Fruit fly (Drosophila melanogaster) Kc167 (cell line): ENCODE data around the gene CG15528.
A peak's percentile ranks its signal among the peaks of the same experiment; 100 is the strongest.

Source experiments
- Myc ChIP-seq: fragments of >200 bp; optimal IDR thresholded peaks from 2 replicates; lab custom pipeline; 2017; ENCODE audit warnings: missing external identifiers
- Sin3A ChIP-seq: fragments of >200 bp; optimal IDR thresholded peaks from 2 replicates; lab custom pipeline; 2018; ENCODE audit warnings: missing external identifiers
- h ChIP-seq: fragments of >200 bp; optimal IDR thresholded peaks from 3 replicates; lab custom pipeline; 2018; ENCODE audit warnings: missing external identifiers
- insv ChIP-seq: fragments of >200 bp; optimal IDR thresholded peaks from 3 replicates; lab custom pipeline; 2018; ENCODE audit warnings: missing external identifiers
- psq ChIP-seq: fragments of >200 bp; optimal IDR thresholded peaks from 2 replicates; lab custom pipeline; 2017; ENCODE audit warnings: missing external identifiers
- ttk ChIP-seq: sonication (Bioruptor generic); optimal IDR thresholded peaks from 2 replicates; lab custom pipeline; 2017; ENCODE audit warnings: missing external identifiers

Gene CG15528

DNA sequence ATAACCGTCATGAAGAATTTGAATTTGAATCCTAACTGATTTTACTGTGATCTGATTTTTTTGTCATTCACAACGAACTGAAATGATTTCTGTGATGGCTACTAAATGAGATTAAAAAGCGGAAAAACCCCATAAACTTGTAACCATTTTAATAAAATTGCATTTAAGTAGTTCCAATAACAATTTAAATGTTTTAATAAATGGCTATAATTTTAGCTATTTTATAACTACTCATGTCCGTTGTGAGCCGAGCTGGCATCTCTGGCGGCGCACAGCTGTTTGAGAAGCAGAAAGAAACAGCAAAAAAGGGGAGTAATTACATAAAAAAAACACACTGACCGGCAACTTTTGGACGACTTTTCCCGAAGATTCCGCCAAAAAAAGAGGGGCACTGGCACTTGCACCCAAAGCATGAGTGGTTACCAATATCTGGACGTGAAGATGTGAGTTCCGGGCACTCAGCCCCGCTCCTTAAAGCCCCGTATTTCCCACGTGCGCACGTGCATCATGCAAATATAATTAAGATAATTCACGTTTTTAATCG, 4.8 kb upstream of the CG15528 start, which contains the start of the genes CG7950 and Rpp14a:
Gene CG7950, plus strand, starts transcription at position 268 of the 544 bp plus-strand sequence.
Gene Rpp14a, plus strand, starts transcription at position 268 of the 544 bp plus-strand sequence.
- TF ChIP-seq insv (lab: Kevin White, UChicago) (no peak), psq (lab: Kevin White, UChicago) (no peak), ttk (no peak), h (no peak), Sin3A (lab: Kevin White, UChicago) (no peak), Myc (no peak)

DNA sequence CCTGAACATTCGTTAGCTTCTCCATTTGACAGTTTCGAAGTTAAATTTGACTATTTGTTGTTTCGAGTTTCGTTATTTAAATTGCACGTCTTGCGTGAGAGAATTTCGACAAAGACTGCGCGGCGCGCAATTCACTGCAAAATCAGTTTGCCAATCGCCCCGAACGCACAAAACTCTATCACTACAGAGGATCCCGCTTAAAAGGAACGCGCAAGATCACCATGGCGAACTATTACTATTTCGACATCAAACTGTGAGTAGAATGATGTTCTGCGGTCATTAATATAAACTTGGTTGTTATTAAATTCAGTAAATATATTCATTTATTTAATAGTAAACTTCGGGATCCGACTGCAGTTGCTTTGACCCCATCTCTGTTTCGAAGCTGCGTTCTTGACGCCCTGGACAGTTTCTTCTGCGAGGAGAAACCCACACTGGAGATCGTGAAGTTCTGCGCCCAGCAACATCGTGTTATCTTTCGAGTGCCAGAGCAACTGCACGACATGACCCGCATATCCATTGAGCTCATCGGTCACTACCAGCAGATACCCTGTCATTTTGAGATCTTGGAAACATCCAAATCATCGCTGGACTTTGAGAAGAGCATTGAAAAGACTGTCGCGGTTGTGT, 4.1 kb upstream of the CG15528 start, which contains the start of the genes Rpp14b and spn-A:
Gene Rpp14b, plus strand, starts transcription at position 43 of the 630 bp plus-strand sequence.
Gene spn-A, minus strand, starts transcription at position 123 of the 630 bp plus-strand sequence.
- TF ChIP-seq insv (lab: Kevin White, UChicago) (peak; percentile 11), ttk (no peak), psq (lab: Kevin White, UChicago) (no peak), h (peak; percentile 26), Myc (no peak), Sin3A (lab: Kevin White, UChicago) (no peak)

dm6 chr3R:30052455-30053046, 639 bp upstream of the CG15528 start, which contains the start of gene Jasper:
Jasper (plus strand) TSS chr3R:30052514.
- TF ChIP-seq psq (lab: Kevin White, UChicago) = no peak
- TF ChIP-seq ttk = no peak
- no peak for TF ChIP-seq Myc
- TF ChIP-seq Sin3A (lab: Kevin White, UChicago) = no peak
- TF ChIP-seq insv (lab: Kevin White, UChicago) = no peak
- no peak for TF ChIP-seq h

- TF ChIP-seq Myc (no peak), insv (lab: Kevin White, UChicago) (no peak), h (no peak), psq (lab: Kevin White, UChicago) (no peak), Sin3A (lab: Kevin White, UChicago) (no peak), ttk (no peak)
Observed at dm6 chr3R:30050448-30050847, 1.5 kb downstream of the CG15528 start.

- TF ChIP-seq psq (lab: Kevin White, UChicago) = no peak
- TF ChIP-seq h = no peak
- no peak for TF ChIP-seq Sin3A (lab: Kevin White, UChicago)
Observed at dm6 chr3R:30046029-30047001, 5.6 kb downstream of the CG15528 start, which contains the start of the genes RpL32 and CG7943. RpL32 (minus strand) TSS chr3R:30046161. CG7943 (plus strand) TSS chr3R:30046470.

DNA sequence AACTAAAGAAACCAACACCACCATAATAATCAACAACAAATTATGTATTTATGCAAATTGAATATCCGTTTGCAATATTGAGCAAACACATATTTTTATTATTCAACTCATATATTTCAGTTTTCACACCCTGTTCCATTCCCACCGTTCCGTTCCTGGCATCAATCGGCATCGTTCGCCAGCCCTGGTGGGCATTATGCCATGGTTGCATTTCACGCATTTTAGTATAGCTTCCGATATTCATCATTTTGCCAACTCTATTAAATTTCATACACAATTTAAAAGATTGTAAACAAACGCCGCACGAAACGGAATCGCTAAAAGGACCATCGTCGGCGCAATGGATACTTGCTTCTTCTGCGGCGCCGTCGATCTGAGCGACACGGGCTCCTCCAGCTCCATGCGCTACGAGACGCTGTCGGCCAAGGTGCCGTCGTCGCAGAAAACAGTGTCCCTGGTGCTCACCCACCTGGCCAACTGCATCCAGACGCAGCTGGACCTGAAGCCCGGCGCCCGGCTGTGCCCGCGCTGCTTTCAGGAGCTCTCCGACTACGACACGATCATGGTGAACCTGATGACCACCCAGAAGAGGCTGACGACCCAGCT, 8.7 kb downstream of the CG15528 start, which contains the start of gene Sry-delta:
Gene Sry-delta, plus strand, starts transcription at position 203 of the 606 bp plus-strand sequence.
- no peak for TF ChIP-seq h
- TF ChIP-seq insv (lab: Kevin White, UChicago) = no peak
- no peak for TF ChIP-seq Sin3A (lab: Kevin White, UChicago)
- TF ChIP-seq ttk = no peak
- no peak for TF ChIP-seq psq (lab: Kevin White, UChicago)
- TF ChIP-seq Myc = no peak

DNA sequence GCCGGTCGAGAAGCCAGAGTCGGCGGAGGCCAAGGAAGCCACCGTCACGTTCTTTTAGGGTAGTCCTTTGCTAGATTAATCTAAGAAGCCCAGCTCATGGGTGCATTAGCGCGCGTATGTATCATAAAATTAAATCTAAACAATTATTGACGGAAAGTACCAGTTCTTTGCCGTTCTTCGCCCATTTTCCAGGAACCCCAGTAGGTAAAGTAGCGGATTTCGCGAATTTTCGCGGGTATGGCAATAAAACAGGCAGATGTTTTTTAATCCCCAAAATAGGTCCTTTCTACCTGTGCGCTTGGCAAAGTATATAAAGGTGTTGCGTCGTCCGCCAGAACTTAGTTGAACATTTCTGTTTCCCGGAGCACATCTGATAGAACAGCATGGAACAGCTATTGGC, 11.0 kb downstream of the CG15528 start:
- TF ChIP-seq Sin3A (lab: Kevin White, UChicago) (no peak), ttk (no peak), h (no peak), psq (lab: Kevin White, UChicago) (no peak), insv (lab: Kevin White, UChicago) (no peak), Myc (no peak)

DNA sequence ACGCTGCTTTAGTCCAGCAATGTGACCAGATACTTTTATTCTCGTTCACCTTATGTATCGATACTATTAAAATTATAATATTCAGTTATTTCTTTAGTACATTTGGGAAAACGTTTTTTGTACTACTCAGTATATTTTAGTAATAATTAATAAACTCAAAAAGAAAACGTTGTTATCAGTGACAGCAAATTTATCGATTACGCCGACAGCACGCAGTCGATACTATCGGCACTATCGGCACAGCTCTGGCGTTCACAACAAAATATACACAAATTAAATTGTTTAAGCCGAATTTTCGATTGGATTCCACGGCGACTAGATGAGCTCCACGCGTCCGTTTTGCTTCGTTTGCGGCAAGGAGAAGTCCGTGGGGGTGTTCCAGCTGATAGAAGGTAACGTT, 12.4 kb downstream of the CG15528 start, which contains the start of the genes janA, Sry-alpha and Sry-beta:
Gene janA, minus strand, starts transcription at position 40 of the 400 bp plus-strand sequence.
Gene Sry-alpha, plus strand, starts transcription at position 226 of the 400 bp plus-strand sequence.
Gene Sry-beta, plus strand, starts transcription at position 226 of the 400 bp plus-strand sequence.
- TF ChIP-seq insv (lab: Kevin White, UChicago) = no peak
- TF ChIP-seq ttk = no peak
- TF ChIP-seq h = no peak
- no peak for TF ChIP-seq Myc
- TF ChIP-seq psq (lab: Kevin White, UChicago) = no peak
- no peak for TF ChIP-seq Sin3A (lab: Kevin White, UChicago)

dm6 chr3R:30038628-30039027, 13.3 kb downstream of the CG15528 start, which contains the start of gene janB:
janB (minus strand) TSS chr3R:30038728.
- TF ChIP-seq h (no peak), Sin3A (lab: Kevin White, UChicago) (no peak), psq (lab: Kevin White, UChicago) (no peak), ttk (no peak), insv (lab: Kevin White, UChicago) (no peak), Myc (no peak)

dm6 chr3R:30037630-30038029, 14.3 kb downstream of the CG15528 start, which contains the start of gene ocn:
ocn (minus strand) TSS chr3R:30037730.
- TF ChIP-seq Sin3A (lab: Kevin White, UChicago) (no peak), ttk (no peak), psq (lab: Kevin White, UChicago) (no peak), h (no peak), insv (lab: Kevin White, UChicago) (no peak), Myc (no peak)

DNA sequence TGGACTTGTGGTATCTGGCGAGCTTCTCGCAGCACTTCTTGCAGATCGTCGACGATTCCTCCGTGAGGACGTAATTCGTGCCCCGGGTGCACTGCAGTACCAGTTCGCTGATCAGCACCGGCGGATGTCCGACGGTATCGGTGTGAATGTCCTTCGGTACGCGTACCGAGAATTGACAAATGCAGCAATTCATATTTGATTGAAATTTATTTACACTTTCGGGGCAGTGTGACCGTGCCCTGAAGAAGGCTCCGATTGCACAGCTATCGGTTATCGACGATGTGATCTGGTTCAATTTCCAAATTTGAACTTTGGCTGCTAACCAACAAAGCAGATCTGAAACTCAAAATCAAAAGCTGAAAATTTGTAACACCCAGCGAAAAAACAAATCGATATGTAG, 15.3 kb downstream of the CG15528 start, which contains the start of gene ZIPIC:
Gene ZIPIC, minus strand, starts transcription at position 262 of the 400 bp plus-strand sequence.
- TF ChIP-seq Myc (no peak), insv (lab: Kevin White, UChicago) (no peak), ttk (no peak), Sin3A (lab: Kevin White, UChicago) (no peak), h (no peak), psq (lab: Kevin White, UChicago) (no peak)
